Worm (Caenorhabditis elegans) whole organism, L3 larva: ENCODE data around the gene ins-37.

ENCODE experiments used
- R02D3.7 ChIP-seq: fragments of 150-350 bp; optimal IDR thresholded peaks from 2 replicates; lab custom pipeline; 2014; ENCODE audit warnings: missing biosample characterization, missing genetic modification characterization
- aly-2 ChIP-seq: fragments of 150-350 bp; optimal IDR thresholded peaks from 2 replicates; lab custom pipeline; 2014; ENCODE audit warnings: missing biosample characterization, missing genetic modification characterization
- ama-1 ChIP-seq: fragments of 150-350 bp; optimal IDR thresholded peaks from 2 replicates; lab custom pipeline; 2018
- fkh-2 ChIP-seq: fragments of 150-350 bp; optimal IDR thresholded peaks from 2 replicates; lab custom pipeline; 2014; ENCODE audit warnings: missing biosample characterization, missing genetic modification reagents, missing genetic modification characterization
- jun-1 ChIP-seq: fragments of 150-350 bp; optimal IDR thresholded peaks from 2 replicates; lab custom pipeline; 2014; ENCODE audit warnings: missing biosample characterization, missing genetic modification reagents, missing genetic modification characterization
- mdl-1 ChIP-seq: fragments of 150-350 bp; optimal IDR thresholded peaks from 2 replicates; lab custom pipeline; 2014; ENCODE audit warnings: missing biosample characterization, missing genetic modification characterization
- mml-1 ChIP-seq: fragments of 150-350 bp; sonication (generic microtip); optimal IDR thresholded peaks from 3 replicates; lab custom pipeline; 2014; ENCODE audit warnings: missing biosample characterization, missing genetic modification characterization
- nhr-12 ChIP-seq: fragments of 150-350 bp; optimal IDR thresholded peaks from 2 replicates; lab custom pipeline; 2014; ENCODE audit warnings: missing biosample characterization, missing genetic modification characterization
- nhr-28 ChIP-seq: fragments of 150-350 bp; optimal IDR thresholded peaks from 2 replicates; lab custom pipeline; 2014; ENCODE audit warnings: missing biosample characterization, missing genetic modification characterization
- nhr-43 ChIP-seq: sonication (generic microtip); optimal IDR thresholded peaks from 2 replicates; lab custom pipeline; 2016; ENCODE audit warnings: mild to moderate bottlenecking, missing genetic modification characterization, missing compliant biosample characterization; ENCODE audit not compliant: poor library complexity, severe bottlenecking
- pha-4 ChIP-seq: fragments of 150-350 bp; optimal IDR thresholded peaks from 2 replicates; lab custom pipeline; 2014; ENCODE audit warnings: missing biosample characterization, missing genetic modification reagents, missing genetic modification characterization
- snpc-4 ChIP-seq: fragments of 150-350 bp; optimal IDR thresholded peaks from 2 replicates; lab custom pipeline; 2014; ENCODE audit warnings: missing biosample characterization, missing genetic modification characterization
- unc-39 ChIP-seq: sonication (generic microtip); optimal IDR thresholded peaks from 4 replicates; lab custom pipeline; 2017; ENCODE audit warnings: missing biosample characterization, missing genetic modification characterization
- ztf-11 ChIP-seq: fragments of 150-350 bp; optimal IDR thresholded peaks from 2 replicates; lab custom pipeline; 2014; ENCODE audit warnings: missing biosample characterization, missing genetic modification characterization

DNA sequence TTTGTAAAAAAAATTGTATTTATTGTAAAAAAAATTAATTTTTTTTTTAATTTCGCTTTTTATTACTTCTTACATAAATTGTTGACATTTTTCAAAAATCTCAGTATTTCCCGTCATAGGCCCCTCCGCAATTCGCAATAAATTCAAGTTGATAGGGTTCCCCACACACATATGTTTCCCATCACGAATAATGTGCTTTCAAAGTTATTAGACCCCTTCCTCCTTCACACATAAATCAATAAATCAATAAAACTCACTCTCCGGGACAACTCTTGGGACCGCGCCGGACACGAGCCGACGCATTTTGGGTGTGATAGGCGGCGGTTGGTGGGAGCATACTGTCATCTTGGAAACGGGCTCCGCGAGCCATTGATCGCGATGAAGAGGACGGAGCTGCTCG, 3.5 kb upstream of the ins-37 start:
- TF ChIP-seq nhr-43 (tag; lab: Kevin White, UChicago) (no peak), aly-2 (tag; lab: Kevin White, UChicago) (no peak), nhr-28 (tag; lab: Kevin White, UChicago) (no peak), unc-39 (tag; lab: Kevin White, UChicago) (no peak), pha-4 (no peak), jun-1 (tag; lab: Kevin White, UChicago) (no peak), fkh-2 (tag; lab: Kevin White, UChicago) (no peak), snpc-4 (tag; lab: Kevin White, UChicago) (no peak), mml-1 (tag; lab: Kevin White, UChicago) (no peak), mdl-1 (tag; lab: Kevin White, UChicago) (no peak), R02D3.7 (no peak), ztf-11 (tag; lab: Kevin White, UChicago) (no peak), ama-1 (lab: Kevin White, UChicago) (no peak), nhr-12 (tag; lab: Kevin White, UChicago) (no peak)
